Worm (Caenorhabditis elegans) whole organism, L2 larva: ENCODE results near the gene pfd-1.
A peak's percentile ranks its signal among the peaks of the same experiment; 100 is the strongest.

Experiments used
- F13H6.1 ChIP-seq: sonication (generic microtip); optimal IDR thresholded peaks from 2 replicates; lab custom pipeline; 2016; ENCODE audit warnings: missing genetic modification characterization, missing compliant biosample characterization
- R02D3.7 ChIP-seq: fragments of 150-350 bp; optimal IDR thresholded peaks from 2 replicates; lab custom pipeline; 2014; ENCODE audit warnings: missing biosample characterization, missing genetic modification characterization
- Y55F3AM.14 ChIP-seq: fragments of 200-800 bp; sonication (Bioruptor generic); optimal IDR thresholded peaks from 2 replicates; lab custom pipeline; 2018; ENCODE audit warnings: mild to moderate bottlenecking, missing genetic modification characterization, missing compliant biosample characterization
- ZK546.5 ChIP-seq: sonication (generic microtip); optimal IDR thresholded peaks from 2 replicates; lab custom pipeline; 2017; ENCODE audit warnings: missing biosample characterization, missing genetic modification characterization
- alr-1 ChIP-seq: fragments of 150-350 bp; optimal IDR thresholded peaks from 2 replicates; lab custom pipeline; 2014; ENCODE audit warnings: missing biosample characterization, missing genetic modification characterization
- blmp-1 ChIP-seq: sonication (generic microtip); optimal IDR thresholded peaks from 2 replicates; lab custom pipeline; 2017; ENCODE audit warnings: missing genetic modification characterization, mild to moderate bottlenecking, missing compliant biosample characterization, antibody characterized with exemption, moderate library complexity; ENCODE audit not compliant: insufficient read depth
- ceh-16 ChIP-seq: fragments of 150-350 bp; optimal IDR thresholded peaks from 2 replicates; lab custom pipeline; 2014; ENCODE audit warnings: missing biosample characterization, missing genetic modification characterization
- ceh-82 ChIP-seq: fragments of 150-350 bp; optimal IDR thresholded peaks from 2 replicates; lab custom pipeline; 2014; ENCODE audit warnings: missing biosample characterization, missing genetic modification characterization
- dmd-4 ChIP-seq: sonication (generic microtip); optimal IDR thresholded peaks from 2 replicates; lab custom pipeline; 2017; ENCODE audit warnings: missing biosample characterization, missing genetic modification characterization
- elt-1 ChIP-seq: fragments of 150-350 bp; optimal IDR thresholded peaks from 2 replicates; lab custom pipeline; 2014; ENCODE audit warnings: missing biosample characterization, missing genetic modification characterization
- elt-3 ChIP-seq: sonication (generic microtip); optimal IDR thresholded peaks from 2 replicates; lab custom pipeline; 2017; ENCODE audit warnings: missing biosample characterization, missing genetic modification characterization
- gmeb-1 ChIP-seq: fragments of 150-350 bp; optimal IDR thresholded peaks from 2 replicates; lab custom pipeline; 2014; ENCODE audit warnings: missing biosample characterization, missing genetic modification characterization
- lin-11 ChIP-seq: fragments of 150-350 bp; sonication (generic microtip); optimal IDR thresholded peaks from 2 replicates; lab custom pipeline; 2014; ENCODE audit warnings: missing biosample characterization, missing genetic modification characterization, inconsistent platforms, mixed read lengths
- lin-13 ChIP-seq: fragments of 150-350 bp; optimal IDR thresholded peaks from 2 replicates; lab custom pipeline; 2014; ENCODE audit warnings: missing biosample characterization, missing genetic modification reagents, missing genetic modification characterization
- lsy-2 ChIP-seq, 2 experiments: fragments of 150-350 bp in 1 of 2; sonication (generic microtip) in 1 of 2; optimal IDR thresholded peaks; 2 replicates each; lab custom pipeline; 2014 to 2017; ENCODE audit warnings: missing biosample characterization in 2 of 2, missing genetic modification characterization in 2 of 2
- mab-5 ChIP-seq: fragments of 150-350 bp; optimal IDR thresholded peaks from 2 replicates; lab custom pipeline; 2014; ENCODE audit warnings: missing biosample characterization, missing genetic modification characterization
- mbf-1 ChIP-seq: sonication (generic microtip); optimal IDR thresholded peaks from 2 replicates; lab custom pipeline; 2017; ENCODE audit warnings: missing biosample characterization, missing genetic modification characterization
- nhr-11 ChIP-seq: fragments of 150-350 bp; optimal IDR thresholded peaks from 2 replicates; lab custom pipeline; 2014; ENCODE audit warnings: missing biosample characterization, missing genetic modification characterization
- nhr-129 ChIP-seq: fragments of 150-350 bp; optimal IDR thresholded peaks from 2 replicates; lab custom pipeline; 2014; ENCODE audit warnings: missing biosample characterization, missing genetic modification characterization
- nhr-21 ChIP-seq: fragments of 150-350 bp; optimal IDR thresholded peaks from 2 replicates; lab custom pipeline; 2014; ENCODE audit warnings: missing biosample characterization, missing genetic modification characterization
- nhr-23 ChIP-seq: fragments of 150-350 bp; optimal IDR thresholded peaks from 2 replicates; lab custom pipeline; 2014; ENCODE audit warnings: missing biosample characterization, missing genetic modification reagents, missing genetic modification characterization
- nhr-237 ChIP-seq: fragments of 150-350 bp; optimal IDR thresholded peaks from 2 replicates; lab custom pipeline; 2014; ENCODE audit warnings: missing biosample characterization, missing genetic modification characterization
- nhr-25 ChIP-seq: fragments of 150-350 bp; sonication (generic microtip); optimal IDR thresholded peaks from 3 replicates; lab custom pipeline; 2014; ENCODE audit warnings: missing biosample characterization, missing genetic modification characterization
- nhr-6 ChIP-seq: fragments of 150-350 bp; optimal IDR thresholded peaks from 2 replicates; lab custom pipeline; 2014; ENCODE audit warnings: missing biosample characterization, missing genetic modification characterization
- nhr-77 ChIP-seq: fragments of 150-350 bp; optimal IDR thresholded peaks from 2 replicates; lab custom pipeline; 2014; ENCODE audit warnings: missing biosample characterization, missing genetic modification characterization
- peb-1 ChIP-seq: fragments of 150-350 bp; optimal IDR thresholded peaks from 2 replicates; lab custom pipeline; 2014; ENCODE audit warnings: missing biosample characterization, missing genetic modification characterization
- sem-4 ChIP-seq: fragments of 150-350 bp; optimal IDR thresholded peaks from 2 replicates; lab custom pipeline; 2014; ENCODE audit warnings: missing biosample characterization, missing genetic modification reagents, missing genetic modification characterization
- sma-3 ChIP-seq: sonication (generic microtip); optimal IDR thresholded peaks from 2 replicates; lab custom pipeline; 2016; ENCODE audit warnings: missing genetic modification reagents, missing genetic modification characterization, missing compliant biosample characterization
- sma-9 ChIP-seq, 2 experiments: fragments of 150-350 bp in 1 of 2; sonication (generic microtip) in 1 of 2; optimal IDR thresholded peaks; 2 replicates each; lab custom pipeline; 2014 to 2016; ENCODE audit warnings: missing genetic modification characterization in 2 of 2, mild to moderate bottlenecking in 1 of 2, missing biosample characterization in 1 of 2, missing compliant biosample characterization in 1 of 2, missing genetic modification reagents in 1 of 2, moderate library complexity in 1 of 2
- snpc-4 ChIP-seq: fragments of 150-350 bp; optimal IDR thresholded peaks from 2 replicates; lab custom pipeline; 2014; ENCODE audit warnings: missing biosample characterization, missing genetic modification characterization
- unc-39 ChIP-seq: fragments of 150-350 bp; optimal IDR thresholded peaks from 2 replicates; lab custom pipeline; 2014; ENCODE audit warnings: missing biosample characterization, missing genetic modification characterization
- unc-55 ChIP-seq: fragments of 150-350 bp; sonication (generic microtip); optimal IDR thresholded peaks from 3 replicates; lab custom pipeline; 2014; ENCODE audit warnings: missing biosample characterization, missing genetic modification reagents, missing genetic modification characterization
- unc-62 ChIP-seq: fragments of 150-350 bp; optimal IDR thresholded peaks from 2 replicates; lab custom pipeline; 2014; ENCODE audit warnings: missing biosample characterization, missing genetic modification reagents, missing genetic modification characterization
- zag-1 ChIP-seq: fragments of 150-350 bp; optimal IDR thresholded peaks from 2 replicates; lab custom pipeline; 2014; ENCODE audit warnings: missing biosample characterization, missing genetic modification characterization
- ztf-11 ChIP-seq: sonication (generic microtip); optimal IDR thresholded peaks from 2 replicates; lab custom pipeline; 2017; ENCODE audit warnings: missing biosample characterization, missing genetic modification characterization
- ztf-4 ChIP-seq: fragments of 150-350 bp; optimal IDR thresholded peaks from 2 replicates; lab custom pipeline; 2014; ENCODE audit warnings: missing biosample characterization, missing genetic modification characterization

pfd-1 gene

ce11 chrIV:11119972-11120562, 29.8 kb upstream of the pfd-1 start:
- TF ChIP-seq nhr-77 (no peak), peb-1 (tag; lab: Kevin White, UChicago) (no peak), F13H6.1 (tag; lab: Kevin White, UChicago) (peak; percentile 47), nhr-21 (tag; lab: Kevin White, UChicago) (peak; percentile 20), nhr-11 (tag; lab: Kevin White, UChicago) (no peak), ceh-16 (tag; lab: Kevin White, UChicago) (peak; percentile 41), elt-1 (tag; lab: Kevin White, UChicago) (peak; percentile 84)

DNA sequence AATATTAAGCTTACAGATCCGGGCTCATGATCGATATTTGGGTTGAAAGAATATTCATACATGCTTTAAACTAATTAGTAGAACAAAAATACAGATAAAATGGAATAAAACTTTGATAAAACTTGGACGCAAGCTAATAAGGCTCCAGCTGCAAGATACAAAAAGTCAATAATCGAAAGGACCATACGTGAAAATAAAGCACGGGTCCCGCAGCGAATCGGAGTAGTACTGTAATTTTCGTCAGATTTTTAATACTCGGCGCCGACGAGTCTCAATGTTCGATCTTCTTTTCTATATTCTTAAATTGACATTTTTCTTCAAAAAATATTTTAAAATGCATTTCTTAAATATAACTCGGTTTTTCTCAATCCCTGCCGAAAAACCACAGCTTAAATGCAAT, 25.2 kb upstream of the pfd-1 start, which contains the start of gene spo-11:
Gene spo-11 (minus strand): TSS at position 189 of the 400 bp plus-strand sequence.
- TF ChIP-seq sma-9 (GFP tag; optimal IDR thresholded peaks at IDR 0.05; lab: Kevin White, UChicago) (no peak), sma-9 (tag; optimal IDR thresholded peaks at IDR 0.05; lab: Kevin White, UChicago) (no peak), ceh-16 (tag; lab: Kevin White, UChicago) (no peak), Y55F3AM.14 (GFP tag; lab: Kevin White, UChicago) (no peak), nhr-77 (no peak), nhr-23 (tag; lab: Kevin White, UChicago) (no peak), peb-1 (tag; lab: Kevin White, UChicago) (no peak), lin-13 (GFP tag; lab: Kevin White, UChicago) (no peak), ceh-82 (tag; lab: Kevin White, UChicago) (no peak), snpc-4 (tag; lab: Kevin White, UChicago) (no peak), nhr-25 (tag; lab: Kevin White, UChicago) (no peak), zag-1 (tag; lab: Kevin White, UChicago) (no peak), sma-3 (GFP tag; lab: Kevin White, UChicago) (no peak), nhr-6 (tag; lab: Kevin White, UChicago) (no peak), elt-1 (tag; lab: Kevin White, UChicago) (no peak)

- TF ChIP-seq sma-9 (GFP tag; optimal IDR thresholded peaks at IDR 0.05; lab: Kevin White, UChicago): peak; percentile 1
- TF ChIP-seq sma-9 (tag; optimal IDR thresholded peaks at IDR 0.05; lab: Kevin White, UChicago): no peak
- TF ChIP-seq F13H6.1 (tag; lab: Kevin White, UChicago): no peak
- no peak for TF ChIP-seq ceh-82 (tag; lab: Kevin White, UChicago)
- peak; percentile 16 for TF ChIP-seq lin-11 (tag; lab: Kevin White, UChicago)
- no peak for TF ChIP-seq elt-3 (tag; lab: Kevin White, UChicago)
- TF ChIP-seq dmd-4: no peak
- no peak for TF ChIP-seq snpc-4 (tag; lab: Kevin White, UChicago)
- TF ChIP-seq ztf-11 (tag; lab: Kevin White, UChicago): no peak
- peak; percentile 44 for TF ChIP-seq sem-4 (tag; lab: Kevin White, UChicago)
- TF ChIP-seq nhr-77: no peak
- peak; percentile 38 for TF ChIP-seq zag-1 (tag; lab: Kevin White, UChicago)
- TF ChIP-seq unc-55 (GFP tag; lab: Kevin White, UChicago): peak; percentile 31
- no peak for TF ChIP-seq alr-1 (tag; lab: Kevin White, UChicago)
- TF ChIP-seq peb-1 (tag; lab: Kevin White, UChicago): no peak
- TF ChIP-seq lsy-2 (tag; optimal IDR thresholded peaks at IDR 0.05; lab: Kevin White, UChicago): peak in 1 of 2 experiments; percentile 70
- TF ChIP-seq R02D3.7 (tag; lab: Kevin White, UChicago): no peak
- no peak for TF ChIP-seq sma-3 (GFP tag; lab: Kevin White, UChicago)
- no peak for TF ChIP-seq ZK546.5
- no peak for TF ChIP-seq ztf-4 (tag; lab: Kevin White, UChicago)
- TF ChIP-seq nhr-129 (tag; lab: Kevin White, UChicago): peak; percentile 50
- TF ChIP-seq mab-5 (tag; lab: Kevin White, UChicago): no peak
- TF ChIP-seq lin-13 (GFP tag; lab: Kevin White, UChicago): no peak
- TF ChIP-seq mbf-1: no peak
- TF ChIP-seq nhr-237: no peak
- TF ChIP-seq unc-39 (tag; lab: Kevin White, UChicago): no peak
- no peak for TF ChIP-seq nhr-23 (tag; lab: Kevin White, UChicago)
- no peak for TF ChIP-seq blmp-1 (tag; lab: Kevin White, UChicago)
Measured at ce11 chrIV:11125200-11125599, 24.7 kb upstream of the pfd-1 start.

- TF ChIP-seq gmeb-1 (tag; lab: Kevin White, UChicago): peak; percentile 64
- no peak for TF ChIP-seq unc-62
- peak; percentile 24 for TF ChIP-seq nhr-129 (tag; lab: Kevin White, UChicago)
- TF ChIP-seq unc-55 (GFP tag; lab: Kevin White, UChicago): peak; percentile 27
Measured at ce11 chrIV:11125604-11126003, 24.3 kb upstream of the pfd-1 start.
